Fruit fly (Drosophila melanogaster) whole organism, embryonic: Measurements from ENCODE around the gene CG43245.

Source experiments
- Antp ChIP-seq: fragments of 200-800 bp; sonication (Bioruptor generic); optimal IDR thresholded peaks from 3 replicates; lab custom pipeline; 2016; ENCODE audit warnings: missing biosample characterization, missing genetic modification characterization
- Bdp1 ChIP-seq: fragments of 200-800 bp; sonication (Bioruptor generic); optimal IDR thresholded peaks from 3 replicates; lab custom pipeline; 2016; ENCODE audit warnings: missing biosample characterization, missing genetic modification characterization
- CG10274 ChIP-seq: fragments of 200-800 bp; sonication (Bioruptor generic); optimal IDR thresholded peaks from 3 replicates; lab custom pipeline; 2017; ENCODE audit warnings: missing biosample characterization, mild to moderate bottlenecking, missing genetic modification characterization
- CG12659 ChIP-seq: fragments of 200-800 bp; sonication (Bioruptor generic); optimal IDR thresholded peaks from 3 replicates; lab custom pipeline; 2017; ENCODE audit warnings: mild to moderate bottlenecking, missing biosample characterization, missing genetic modification reagents, missing genetic modification characterization
- CG12942 ChIP-seq: fragments of 200-800 bp; sonication (Bioruptor generic); optimal IDR thresholded peaks from 3 replicates; lab custom pipeline; 2016; ENCODE audit warnings: missing biosample characterization, missing genetic modification characterization
- CG13624 ChIP-seq: fragments of 200-800 bp; sonication (Bioruptor generic); optimal IDR thresholded peaks from 2 replicates; lab custom pipeline; 2016; ENCODE audit warnings: missing biosample characterization, missing genetic modification characterization
- CG14667 ChIP-seq: fragments of 200-800 bp; sonication (Bioruptor generic); IDR thresholded peaks from 2 replicates; pipeline ENCODE4 v1.3.6; 2022; ENCODE audit warnings: missing biosample characterization, missing genetic modification characterization
- CG14710 ChIP-seq: fragments of 200-800 bp; sonication (Bioruptor generic); optimal IDR thresholded peaks from 3 replicates; lab custom pipeline; 2019; ENCODE audit warnings: missing biosample characterization, mild to moderate bottlenecking, missing genetic modification characterization, moderate library complexity
- CG14860 ChIP-seq: fragments of 200-800 bp; sonication (Bioruptor generic); IDR thresholded peaks from 3 replicates; pipeline ENCODE4 v1.3.6; 2022; ENCODE audit warnings: missing biosample characterization, missing genetic modification characterization; ENCODE audit not compliant: partially characterized antibody
- CG15011 ChIP-seq: fragments of 200-800 bp; sonication (Bioruptor generic); optimal IDR thresholded peaks from 3 replicates; lab custom pipeline; 2018; ENCODE audit warnings: missing biosample characterization, mild to moderate bottlenecking, missing genetic modification characterization
- CG15696 ChIP-seq: fragments of 200-800 bp; sonication (Bioruptor generic); optimal IDR thresholded peaks from 2 replicates; lab custom pipeline; 2019; ENCODE audit warnings: missing biosample characterization, mild to moderate bottlenecking, missing genetic modification characterization, moderate library complexity
- CG17186 ChIP-seq: fragments of 200-800 bp; sonication (Bioruptor generic); optimal IDR thresholded peaks from 3 replicates; lab custom pipeline; 2017; ENCODE audit warnings: missing biosample characterization, missing genetic modification reagents, missing genetic modification characterization
- CG17802 ChIP-seq: fragments of 200-800 bp; sonication (Bioruptor generic); optimal IDR thresholded peaks from 2 replicates; lab custom pipeline; 2018; ENCODE audit warnings: missing biosample characterization, mild to moderate bottlenecking, missing genetic modification characterization, moderate library complexity
- CG17912 ChIP-seq: fragments of 200-800 bp; sonication (Bioruptor generic); optimal IDR thresholded peaks from 2 replicates; lab custom pipeline; 2018; ENCODE audit warnings: missing biosample characterization, mild to moderate bottlenecking, missing genetic modification characterization
- CG6254 ChIP-seq: fragments of 200-800 bp; sonication (Bioruptor generic); optimal IDR thresholded peaks from 3 replicates; lab custom pipeline; 2017; ENCODE audit warnings: mild to moderate bottlenecking, missing biosample characterization, missing genetic modification reagents, missing genetic modification characterization
- CG6813 ChIP-seq: fragments of 200-800 bp; sonication (Bioruptor generic); optimal IDR thresholded peaks from 2 replicates; lab custom pipeline; 2017; ENCODE audit warnings: missing biosample characterization, missing genetic modification characterization, mild to moderate bottlenecking, moderate library complexity, missing genetic modification reagents
- CG7987 ChIP-seq: fragments of 200-800 bp; sonication (Bioruptor generic); optimal IDR thresholded peaks from 2 replicates; lab custom pipeline; 2018; ENCODE audit warnings: missing biosample characterization, mild to moderate bottlenecking, missing genetic modification characterization, moderate library complexity
- CG8359 ChIP-seq: fragments of 200-800 bp; sonication (Bioruptor generic); optimal IDR thresholded peaks from 2 replicates; lab custom pipeline; 2017; ENCODE audit warnings: missing biosample characterization, mild to moderate bottlenecking, missing genetic modification characterization, borderline replicate concordance
- CG8388 ChIP-seq: fragments of 200-800 bp; sonication (Bioruptor generic); optimal IDR thresholded peaks from 2 replicates; lab custom pipeline; 2019; ENCODE audit warnings: missing biosample characterization, mild to moderate bottlenecking, missing genetic modification characterization, moderate library complexity
- CG9932 ChIP-seq: fragments of 200-800 bp; sonication (Bioruptor generic); IDR thresholded peaks from 2 replicates; pipeline ENCODE4 v1.3.6; 2022; ENCODE audit warnings: missing biosample characterization, missing genetic modification characterization
- CoRest ChIP-seq: fragments of 200-800 bp; sonication (Bioruptor generic); optimal IDR thresholded peaks from 3 replicates; lab custom pipeline; 2018; ENCODE audit warnings: missing biosample characterization, mild to moderate bottlenecking, missing genetic modification characterization, moderate library complexity
- Dfd ChIP-seq, 2 experiments: fragments of >200 bp; optimal IDR thresholded peaks; 2 replicates each; lab custom pipeline; 2017; ENCODE audit warnings: missing biosample characterization in 2 of 2, missing genetic modification characterization in 2 of 2
- Dip2 ChIP-seq: fragments of 200-800 bp; sonication (Bioruptor generic); IDR thresholded peaks from 2 replicates; pipeline ENCODE4 v1.3.6; 2022; ENCODE audit warnings: missing biosample characterization, missing genetic modification characterization
- Dip3 ChIP-seq: fragments of 200-800 bp; sonication (Bioruptor generic); optimal IDR thresholded peaks from 3 replicates; lab custom pipeline; 2016; ENCODE audit warnings: missing biosample characterization, missing genetic modification characterization
- Dref ChIP-seq: fragments of 200-800 bp; sonication (Bioruptor generic); IDR thresholded peaks from 2 replicates; pipeline ENCODE4 v1.3.6; 2022; ENCODE audit warnings: missing biosample characterization, missing genetic modification characterization
- ERR ChIP-seq: fragments of 200-800 bp; sonication (Bioruptor generic); optimal IDR thresholded peaks from 2 replicates; lab custom pipeline; 2016; ENCODE audit warnings: missing biosample characterization, missing genetic modification characterization
- H15 ChIP-seq: fragments of 200-800 bp; sonication (Bioruptor generic); IDR thresholded peaks from 3 replicates; pipeline ENCODE4 v1.3.6; 2022; ENCODE audit warnings: missing biosample characterization, missing genetic modification characterization
- Mad ChIP-seq: fragments of 200-800 bp; sonication (Bioruptor generic); optimal IDR thresholded peaks from 2 replicates; lab custom pipeline; 2016; ENCODE audit warnings: missing biosample characterization, missing genetic modification characterization
- Neu2 ChIP-seq: fragments of 200-800 bp; sonication (Bioruptor generic); optimal IDR thresholded peaks from 3 replicates; lab custom pipeline; 2016; ENCODE audit warnings: missing biosample characterization, missing genetic modification characterization, borderline replicate concordance
- Usf ChIP-seq: fragments of 200-800 bp; sonication (Bioruptor generic); optimal IDR thresholded peaks from 2 replicates; lab custom pipeline; 2017; ENCODE audit warnings: missing genotype, missing biosample characterization, missing genetic modification characterization
- ab ChIP-seq: fragments of 200-800 bp; sonication (Bioruptor generic); optimal IDR thresholded peaks from 2 replicates; lab custom pipeline; 2016; ENCODE audit warnings: missing biosample characterization, missing genetic modification characterization
- ash1 ChIP-seq: fragments of 200-800 bp; sonication (Bioruptor generic); optimal IDR thresholded peaks from 2 replicates; lab custom pipeline; 2018; ENCODE audit warnings: missing biosample characterization, mild to moderate bottlenecking, missing genetic modification characterization
- bab2 ChIP-seq: fragments of 200-800 bp; sonication (Bioruptor generic); optimal IDR thresholded peaks from 2 replicates; lab custom pipeline; 2016; ENCODE audit warnings: missing biosample characterization, missing genetic modification characterization
- btn ChIP-seq: fragments of 200-800 bp; sonication (Bioruptor generic); optimal IDR thresholded peaks from 2 replicates; lab custom pipeline; 2016; ENCODE audit warnings: missing biosample characterization, missing genetic modification characterization
- caup ChIP-seq: fragments of 200-800 bp; sonication (Bioruptor generic); optimal IDR thresholded peaks from 3 replicates; lab custom pipeline; 2017; ENCODE audit warnings: missing biosample characterization, mild to moderate bottlenecking, missing genetic modification characterization, moderate library complexity; ENCODE audit not compliant: severe bottlenecking
- danr ChIP-seq: fragments of 200-800 bp; sonication (Bioruptor generic); IDR thresholded peaks from 2 replicates; pipeline ENCODE4 v1.3.6; 2022; ENCODE audit warnings: missing biosample characterization, missing genetic modification characterization
- dmrt99B ChIP-seq: fragments of 200-800 bp; sonication (Bioruptor generic); optimal IDR thresholded peaks from 2 replicates; lab custom pipeline; 2018; ENCODE audit warnings: missing biosample characterization, mild to moderate bottlenecking, missing genetic modification characterization, moderate library complexity
- emc ChIP-seq: fragments of 200-800 bp; sonication (Bioruptor generic); optimal IDR thresholded peaks from 2 replicates; lab custom pipeline; 2016; ENCODE audit warnings: missing biosample characterization, missing genetic modification characterization
- gfzf ChIP-seq: fragments of 200-800 bp; sonication (Bioruptor generic); optimal IDR thresholded peaks from 2 replicates; lab custom pipeline; 2016; ENCODE audit warnings: missing biosample characterization, mild to moderate bottlenecking, missing genetic modification characterization, moderate library complexity
- hkb ChIP-seq, 2 experiments: fragments of 200-800 bp in 1 of 2; fragments of >200 bp in 1 of 2; sonication (Bioruptor generic) in 1 of 2; IDR thresholded peaks in 1 of 2; optimal IDR thresholded peaks in 1 of 2; 2 replicates each; pipeline versions ENCODE4 v1.3.6 to Lab custom; 2017 to 2022; ENCODE audit warnings: missing biosample characterization in 1 of 2, missing genetic modification characterization in 1 of 2
- kah ChIP-seq: fragments of 200-800 bp; sonication (Bioruptor generic); optimal IDR thresholded peaks from 2 replicates; lab custom pipeline; 2018; ENCODE audit warnings: missing biosample characterization, mild to moderate bottlenecking, missing genetic modification characterization
- lov ChIP-seq, 2 experiments: fragments of 200-800 bp in 1 of 2; fragments of >200 bp in 1 of 2; sonication (Bioruptor generic) in 1 of 2; IDR thresholded peaks in 1 of 2; optimal IDR thresholded peaks in 1 of 2; 2 replicates in 1 of 2; 3 replicates in 1 of 2; pipeline versions ENCODE4 v1.3.6 to Lab custom; 2017 to 2022; ENCODE audit warnings: missing biosample characterization in 1 of 2, missing genetic modification characterization in 1 of 2
- mirr ChIP-seq: fragments of 200-800 bp; sonication (Bioruptor generic); optimal IDR thresholded peaks from 3 replicates; lab custom pipeline; 2018; ENCODE audit warnings: missing biosample characterization, mild to moderate bottlenecking, missing genetic modification characterization
- otp ChIP-seq: fragments of 200-800 bp; sonication (Bioruptor generic); IDR thresholded peaks from 3 replicates; pipeline ENCODE4, ENCODE4 v1.3.6; 2022; ENCODE audit warnings: missing biosample characterization, missing genetic modification characterization
- seq ChIP-seq: fragments of 200-800 bp; sonication (Bioruptor generic); IDR thresholded peaks from 2 replicates; pipeline ENCODE4 v1.3.6; 2022; ENCODE audit warnings: missing biosample characterization, missing genetic modification characterization
- shn ChIP-seq: fragments of 200-800 bp; sonication (Bioruptor generic); optimal IDR thresholded peaks from 3 replicates; lab custom pipeline; 2016; ENCODE audit warnings: missing biosample characterization, missing genetic modification characterization
- unpg ChIP-seq: fragments of 200-800 bp; sonication (Bioruptor generic); optimal IDR thresholded peaks from 3 replicates; lab custom pipeline; 2018; ENCODE audit warnings: missing biosample characterization, mild to moderate bottlenecking, missing genetic modification characterization, moderate library complexity
- vfl ChIP-seq: fragments of 200-800 bp; sonication (Bioruptor generic); optimal IDR thresholded peaks from 2 replicates; lab custom pipeline; 2016; ENCODE audit warnings: missing biosample characterization, missing genetic modification characterization
- zfh1 ChIP-seq: fragments of 200-800 bp; sonication (Bioruptor generic); IDR thresholded peaks from 3 replicates; pipeline ENCODE4 v1.3.6; 2022; ENCODE audit warnings: missing biosample characterization, missing genetic modification characterization

CG43245 gene

dm6 chr3L:10745547-10746189, 26.1 kb upstream of the CG43245 start (continued):
- TF ChIP-seq CG15696 (tag; lab: Kevin White, UChicago): no peak
- TF ChIP-seq dmrt99B (tag; lab: Kevin White, UChicago): peak; percentile 93
- TF ChIP-seq Antp (GFP tag; lab: Kevin White, UChicago): peak; percentile 56
- TF ChIP-seq ERR (GFP tag; lab: Kevin White, UChicago): no peak
- TF ChIP-seq CG6813 (GFP tag; lab: Kevin White, UChicago): no peak
- TF ChIP-seq emc (GFP tag; lab: Kevin White, UChicago): no peak
- peak; percentile 57 for TF ChIP-seq bab2
- TF ChIP-seq hkb (optimal IDR thresholded peaks at IDR 0.05; lab: Kevin White, UChicago): no peak
- peak; percentile 61 for TF ChIP-seq hkb (GFP tag; IDR thresholded peaks at IDR 0.05; lab: Robert Waterston, UW)
- TF ChIP-seq CG17912 (GFP tag; lab: Kevin White, UChicago): no peak
- no peak for TF ChIP-seq Mad
- peak; percentile 65 for TF ChIP-seq CG8388 (GFP tag; lab: Kevin White, UChicago)
- TF ChIP-seq btn: no peak
- no peak for TF ChIP-seq Dip2 (GFP tag; lab: Robert Waterston, UW)
- no peak for TF ChIP-seq Usf (GFP tag; lab: Kevin White, UChicago)
- TF ChIP-seq CG9932 (GFP tag; lab: Robert Waterston, UW): no peak
- no peak for TF ChIP-seq CG8359
- TF ChIP-seq danr (GFP tag; lab: Robert Waterston, UW): peak; percentile 48; the same call in 1 of the 2 replicates
- no peak for TF ChIP-seq CG12659
- no peak for TF ChIP-seq CG17802 (tag; lab: Kevin White, UChicago)
- TF ChIP-seq CG13624 (GFP tag; lab: Kevin White, UChicago): no peak
- peak; percentile 65; the same call in 2 of the 3 replicates for TF ChIP-seq H15 (GFP tag; lab: Robert Waterston, UW)
- TF ChIP-seq CG17186 (GFP tag; lab: Kevin White, UChicago): no peak
- peak; percentile 35; the same call in 1 of the 2 replicates for TF ChIP-seq seq (GFP tag; lab: Robert Waterston, UW)
- TF ChIP-seq CG10274 (GFP tag; lab: Kevin White, UChicago): no peak
- peak; percentile 8 for TF ChIP-seq caup (GFP tag; lab: Kevin White, UChicago)
- peak; percentile 48 for TF ChIP-seq CoRest (tag; lab: Kevin White, UChicago)
- peak; percentile 54 for TF ChIP-seq CG14710 (tag; lab: Kevin White, UChicago)
- no peak for TF ChIP-seq CG6254
- no peak for TF ChIP-seq vfl (GFP tag; lab: Kevin White, UChicago)
- TF ChIP-seq gfzf: no peak
- no peak for TF ChIP-seq Bdp1 (GFP tag; lab: Kevin White, UChicago)
- no peak for TF ChIP-seq ash1 (GFP tag; lab: Kevin White, UChicago)
- TF ChIP-seq CG15011 (GFP tag; lab: Kevin White, UChicago): no peak
- no peak for TF ChIP-seq Dip3 (GFP tag; lab: Kevin White, UChicago)
- TF ChIP-seq CG14667 (GFP tag; lab: Robert Waterston, UW): peak; percentile 41; the same call in 1 of the 2 replicates
- TF ChIP-seq mirr (GFP tag; lab: Kevin White, UChicago): no peak
- TF ChIP-seq shn (GFP tag; lab: Kevin White, UChicago): no peak
- TF ChIP-seq lov (optimal IDR thresholded peaks at IDR 0.05; lab: Kevin White, UChicago): no peak
- TF ChIP-seq lov (GFP tag; IDR thresholded peaks at IDR 0.05; lab: Robert Waterston, UW): no peak
- no peak for TF ChIP-seq Neu2 (GFP tag; lab: Kevin White, UChicago)
- no peak for TF ChIP-seq CG7987 (GFP tag; lab: Kevin White, UChicago)
- peak; percentile 75 for TF ChIP-seq zfh1 (GFP tag; lab: Robert Waterston, UW)
- no peak for TF ChIP-seq Dfd (GFP tag; optimal IDR thresholded peaks at IDR 0.05; lab: Kevin White, UChicago)
- peak; percentile 78 for TF ChIP-seq unpg
- no peak for TF ChIP-seq otp (GFP tag; lab: Robert Waterston, UW)
- no peak for TF ChIP-seq ab (GFP tag; lab: Kevin White, UChicago)
- TF ChIP-seq CG14860 (GFP tag; lab: Robert Waterston, UW): no peak
- TF ChIP-seq Dref (GFP tag; lab: Robert Waterston, UW): no peak
- no peak for TF ChIP-seq kah
- TF ChIP-seq CG12942 (GFP tag; lab: Kevin White, UChicago): no peak
